Worm (Caenorhabditis elegans): Measurements from ENCODE around the gene F46G10.4.

F46G10.4 gene

ce11 chrX:13311641-13312423, 22.0 kb upstream of the F46G10.4 start, which contains the start of gene F46G10.1:
F46G10.1 (minus strand) TSS chrX:13311755.
- TF ChIP-seq unc-62 (GFP tag; optimal IDR thresholded peaks at IDR 0.05) = no peak

- no peak for TF ChIP-seq unc-62 (GFP tag; optimal IDR thresholded peaks at IDR 0.05)
These were observed 18.8 kb upstream of the F46G10.4 start for ce11 chrX:13315093-13315492.

ce11 chrX:13317532-13317931, 16.3 kb upstream of the F46G10.4 start:
- no peak for TF ChIP-seq unc-62 (GFP tag; optimal IDR thresholded peaks at IDR 0.05)

- no peak for TF ChIP-seq unc-62 (GFP tag; optimal IDR thresholded peaks at IDR 0.05)
These were observed 15.5 kb upstream of the F46G10.4 start for ce11 chrX:13318316-13318715.

- TF ChIP-seq unc-62 (GFP tag; optimal IDR thresholded peaks at IDR 0.05) = no peak
These were observed 13.3 kb upstream of the F46G10.4 start for ce11 chrX:13320575-13320974.

ce11 chrX:13322886-13323285, 11.0 kb upstream of the F46G10.4 start, which contains the start of gene F46G10.2:
F46G10.2 (plus strand) TSS chrX:13322963.
- no peak for TF ChIP-seq unc-62 (GFP tag; optimal IDR thresholded peaks at IDR 0.05)

ce11 chrX:13323697-13324096, 10.1 kb upstream of the F46G10.4 start:
- TF ChIP-seq unc-62 (GFP tag; optimal IDR thresholded peaks at IDR 0.05) = no peak

ce11 chrX:13324326-13324725, 9.5 kb upstream of the F46G10.4 start:
- TF ChIP-seq unc-62 (GFP tag; optimal IDR thresholded peaks at IDR 0.05) = no peak

ce11 chrX:13325039-13325438, 8.8 kb upstream of the F46G10.4 start:
- TF ChIP-seq unc-62 (GFP tag; optimal IDR thresholded peaks at IDR 0.05) = no peak

ce11 chrX:13328034-13328433, 5.8 kb upstream of the F46G10.4 start, which contains the start of gene sir-2.2:
sir-2.2 (plus strand) TSS chrX:13328067.
- TF ChIP-seq unc-62 (GFP tag; optimal IDR thresholded peaks at IDR 0.05) = no peak

- no peak for TF ChIP-seq unc-62 (GFP tag; optimal IDR thresholded peaks at IDR 0.05)
These were observed 5.0 kb upstream of the F46G10.4 start for ce11 chrX:13328868-13329267.

ce11 chrX:13331386-13331785, 2.5 kb upstream of the F46G10.4 start, which contains the start of gene sir-2.3:
sir-2.3 (plus strand) TSS chrX:13331686.
- no peak for TF ChIP-seq unc-62 (GFP tag; optimal IDR thresholded peaks at IDR 0.05)

ce11 chrX:13337000-13337399, 3.2 kb downstream of the F46G10.4 start:
- no peak for TF ChIP-seq unc-62 (GFP tag; optimal IDR thresholded peaks at IDR 0.05)

ce11 chrX:13337728-13338127, 3.9 kb downstream of the F46G10.4 start, which contains the start of gene ptr-24:
ptr-24 (plus strand) TSS chrX:13338028.
- TF ChIP-seq unc-62 (GFP tag; optimal IDR thresholded peaks at IDR 0.05) = no peak

ce11 chrX:13339029-13339626, 5.3 kb downstream of the F46G10.4 start:
- TF ChIP-seq unc-62 (GFP tag; optimal IDR thresholded peaks at IDR 0.05) = no peak

ce11 chrX:13340970-13341369, 7.1 kb downstream of the F46G10.4 start:
- no peak for TF ChIP-seq unc-62 (GFP tag; optimal IDR thresholded peaks at IDR 0.05)

ce11 chrX:13341853-13342252, 8.0 kb downstream of the F46G10.4 start:
- TF ChIP-seq unc-62 (GFP tag; optimal IDR thresholded peaks at IDR 0.05) = no peak

Data from whole organism, dauer.